Fruit fly (Drosophila melanogaster): Measurements from ENCODE around the gene MFS10.

MFS10 gene

DNA sequence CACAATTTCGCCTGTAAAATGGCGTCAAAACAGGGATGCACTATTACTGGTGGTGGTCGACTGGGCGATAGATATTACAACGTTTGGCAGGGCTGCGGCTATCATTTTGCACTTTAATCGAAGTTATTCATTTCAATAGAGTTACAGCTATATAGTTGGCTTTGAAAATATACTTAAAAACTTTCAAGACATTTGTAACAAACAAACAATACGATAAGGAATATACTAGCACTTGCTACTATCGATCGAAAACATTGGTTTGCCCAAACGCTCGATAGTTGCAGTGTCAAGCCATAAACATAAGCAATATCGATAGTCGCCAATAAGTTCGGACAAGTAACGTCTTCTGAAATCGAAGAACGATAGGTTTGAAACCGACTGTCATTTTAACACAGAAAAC, 30.7 kb downstream of the MFS10 start, which contains the start of the genes Bap60 and CG12096 (continued):
- TF ChIP-seq Sox102F (GFP tag; optimal IDR thresholded peaks at IDR 0.05) (peak; percentile 65), sd (tag; optimal IDR thresholded peaks at IDR 0.05) (no peak), grn (GFP tag; optimal IDR thresholded peaks at IDR 0.05) (no peak), Atf-2 (GFP tag; optimal IDR thresholded peaks at IDR 0.05) (peak; percentile 56), gsb-n (tag; optimal IDR thresholded peaks at IDR 0.05) (no peak), fu2 (GFP tag; optimal IDR thresholded peaks at IDR 0.05) (peak; percentile 88), unpg (GFP tag; optimal IDR thresholded peaks at IDR 0.05) (peak; percentile 71), Asciz (GFP tag; optimal IDR thresholded peaks at IDR 0.05) (no peak), Awh (GFP tag; IDR thresholded peaks at IDR 0.05) (no peak), fru (optimal IDR thresholded peaks at IDR 0.05) (no peak), CG3995 (GFP tag; optimal IDR thresholded peaks at IDR 0.05) (peak; percentile 94), CG17802 (tag; optimal IDR thresholded peaks at IDR 0.05) (peak; percentile 12), Gsc (GFP tag; IDR thresholded peaks at IDR 0.05) (0 out of 2 replicates have a peak, but pooled peaks have one; percentile 8), CG13123 (GFP tag; optimal IDR thresholded peaks at IDR 0.05) (peak; percentile 34), CG16813 (GFP tag; IDR thresholded peaks at IDR 0.05; ENCODE audit: partially characterized antibody) (peak; percentile 96), E2f2 (GFP tag; IDR thresholded peaks at IDR 0.05) (peak; percentile 52), luna (GFP tag; optimal IDR thresholded peaks at IDR 0.05) (peak; percentile 54), sqz (GFP tag; optimal IDR thresholded peaks at IDR 0.05) (no peak), CG2199 (GFP tag; IDR thresholded peaks at IDR 0.05) (no peak), CG3726 (GFP tag; IDR thresholded peaks at IDR 0.05) (no peak), ewg (GFP tag; optimal IDR thresholded peaks at IDR 0.05) (peak; percentile 45), CG18599 (GFP tag; optimal IDR thresholded peaks at IDR 0.05) (no peak), nmo (GFP tag; optimal IDR thresholded peaks at IDR 0.05) (peak; percentile 90), CoRest (tag; optimal IDR thresholded peaks at IDR 0.05) (peak; percentile 90), CG11398 (GFP tag; optimal IDR thresholded peaks at IDR 0.05) (peak; percentile 27), Optix (GFP tag; IDR thresholded peaks at IDR 0.05) (peak; percentile 13; the same call in 1 of the 3 replicates), CG4404 (GFP tag; IDR thresholded peaks at IDR 0.05) (peak; percentile 67), CG2889 (GFP tag; IDR thresholded peaks at IDR 0.05) (0 out of 3 replicates have a peak, but pooled peaks have one; percentile 46), H2.0 (GFP tag; IDR thresholded peaks at IDR 0.05) (peak; percentile 30; the same call in 1 of the 2 replicates), CG17568 (GFP tag; optimal IDR thresholded peaks at IDR 0.05) (no peak), ci (GFP tag; IDR thresholded peaks at IDR 0.05) (peak; percentile 68; the same call in 2 of the 3 replicates), C15 (GFP tag; IDR thresholded peaks at IDR 0.05) (no peak), Hr39 (optimal IDR thresholded peaks at IDR 0.05) (no peak), CG7372 (GFP tag; IDR thresholded peaks at IDR 0.05) (peak; percentile 64), pb (GFP tag; optimal IDR thresholded peaks at IDR 0.05) (peak; percentile 57), bowl (GFP tag; IDR thresholded peaks at IDR 0.05) (no peak), CG4328 (GFP tag; optimal IDR thresholded peaks at IDR 0.05) (peak; percentile 66), nerfin-2 (GFP tag; IDR thresholded peaks at IDR 0.05; ENCODE audit: partially characterized antibody) (peak; percentile 84), bbx (GFP tag; IDR thresholded peaks at IDR 0.05; ENCODE audit: partially characterized antibody) (peak; percentile 75), CG8765 (GFP tag; IDR thresholded peaks at IDR 0.05) (peak; percentile 70), Antp (GFP tag; optimal IDR thresholded peaks at IDR 0.05) (peak; percentile 73), PHDP (tag; optimal IDR thresholded peaks at IDR 0.05) (peak; percentile 69), sug (tag; optimal IDR thresholded peaks at IDR 0.05) (peak; percentile 86), tup (GFP tag; optimal IDR thresholded peaks at IDR 0.05) (peak; percentile 49), crc (GFP tag; optimal IDR thresholded peaks at IDR 0.05) (peak; percentile 44), zen (tag; optimal IDR thresholded peaks at IDR 0.05) (peak; percentile 37), E2f1 (GFP tag; IDR thresholded peaks at IDR 0.05) (peak; percentile 37; the same call in 1 of the 2 replicates), Sin3A (optimal IDR thresholded peaks at IDR 0.05) (peak; percentile 99), lab (GFP tag; optimal IDR thresholded peaks at IDR 0.05) (no peak), Ssrp (tag; optimal IDR thresholded peaks at IDR 0.05) (peak; percentile 71), yki (optimal IDR thresholded peaks at IDR 0.05) (no peak), CG8281 (tag; optimal IDR thresholded peaks at IDR 0.05) (peak; percentile 39)

Data from whole organism, embryonic.